Worm (Caenorhabditis elegans): ENCODE measurements around the gene F54D5.3.
"Not testable (repeated sequence)": the region's sequence is repeated elsewhere in the genome, so short reads cannot be mapped to it uniquely, and the experiment has no call there.

Gene F54D5.3

ce11 chrII:11545952-11546325, 25.7 kb upstream of the F54D5.3 start:
- TF ChIP-seq mab-5 (tag; optimal IDR thresholded peaks at IDR 0.05), result no peak
- TF ChIP-seq flh-1 (GFP tag; optimal IDR thresholded peaks at IDR 0.05), result no peak
- no peak for TF ChIP-seq unc-62 (GFP tag; optimal IDR thresholded peaks at IDR 0.05)
- no peak for TF ChIP-seq ceh-43 (GFP tag; optimal IDR thresholded peaks at IDR 0.05)
- TF ChIP-seq nhr-2 (tag; optimal IDR thresholded peaks at IDR 0.05), result no peak
- TF ChIP-seq tbx-8 (GFP tag; optimal IDR thresholded peaks at IDR 0.05), result no peak
- no peak for TF ChIP-seq unc-120 (tag; optimal IDR thresholded peaks at IDR 0.05; ENCODE audit: poor library complexity, severe bottlenecking)
- no peak for TF ChIP-seq ceh-83 (GFP tag; optimal IDR thresholded peaks at IDR 0.05)
- no peak for TF ChIP-seq unc-39 (tag; optimal IDR thresholded peaks at IDR 0.05)
- TF ChIP-seq ham-2 (GFP tag; optimal IDR thresholded peaks at IDR 0.05), result no peak

DNA sequence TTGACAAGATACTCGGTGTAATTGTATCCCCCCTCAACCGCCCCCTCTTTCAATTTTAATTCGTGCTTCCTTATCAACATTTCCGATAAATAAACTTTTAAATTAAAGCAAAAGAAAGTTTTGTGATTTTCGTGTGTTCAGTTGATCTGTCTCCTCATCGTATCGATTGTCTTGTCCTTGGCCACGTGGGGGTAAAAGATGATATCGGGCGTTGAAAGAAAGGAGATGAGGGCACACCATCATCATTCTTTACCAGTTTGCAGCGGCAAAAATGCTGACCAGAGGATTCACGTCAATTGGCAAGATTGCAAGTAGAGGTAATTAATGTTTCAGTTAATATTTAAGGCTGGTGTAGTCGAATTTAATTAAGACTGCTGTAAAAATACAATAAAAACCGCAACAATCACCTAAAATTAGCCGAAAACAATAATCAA, 24.3 kb upstream of the F54D5.3 start, which contains the start of gene F54D5.7:
Gene F54D5.7, plus strand, starts transcription at position 264 of the 434 bp plus-strand sequence.
- TF ChIP-seq cnd-1 (tag; optimal IDR thresholded peaks at IDR 0.05) (no peak), hlh-1 (tag; optimal IDR thresholded peaks at IDR 0.05) (peak; percentile 4), ztf-11 (tag; optimal IDR thresholded peaks at IDR 0.05) (no peak), blmp-1 (tag; optimal IDR thresholded peaks at IDR 0.05) (no peak), flh-1 (GFP tag; optimal IDR thresholded peaks at IDR 0.05) (peak; percentile 11), sem-2 (GFP tag; optimal IDR thresholded peaks at IDR 0.05) (no peak), elt-3 (tag; optimal IDR thresholded peaks at IDR 0.05) (no peak), unc-120 (tag; optimal IDR thresholded peaks at IDR 0.05; ENCODE audit: poor library complexity, severe bottlenecking) (peak; percentile 38), mep-1 (tag; optimal IDR thresholded peaks at IDR 0.05) (no peak), snpc-4 (tag; optimal IDR thresholded peaks at IDR 0.05) (no peak), ceh-83 (GFP tag; optimal IDR thresholded peaks at IDR 0.05) (no peak), nhr-28 (tag; optimal IDR thresholded peaks at IDR 0.05) (no peak), mls-2 (tag; optimal IDR thresholded peaks at IDR 0.05) (no peak), M03D4.4 (tag; optimal IDR thresholded peaks at IDR 0.05) (peak; percentile 9), tbx-8 (GFP tag; optimal IDR thresholded peaks at IDR 0.05) (no peak), ces-1 (GFP tag; optimal IDR thresholded peaks at IDR 0.05) (peak; percentile 5), lin-13 (tag; optimal IDR thresholded peaks at IDR 0.05) (no peak), bed-3 (GFP tag; optimal IDR thresholded peaks at IDR 0.05) (no peak), nhr-237 (tag; optimal IDR thresholded peaks at IDR 0.05) (no peak), zip-8 (tag; optimal IDR thresholded peaks at IDR 0.05) (no peak), nhr-2 (tag; optimal IDR thresholded peaks at IDR 0.05) (no peak), ham-2 (GFP tag; optimal IDR thresholded peaks at IDR 0.05) (no peak), mab-5 (tag; optimal IDR thresholded peaks at IDR 0.05) (no peak), unc-62 (GFP tag; optimal IDR thresholded peaks at IDR 0.05) (no peak), lsy-2 (tag; optimal IDR thresholded peaks at IDR 0.05) (no peak), ceh-43 (GFP tag; optimal IDR thresholded peaks at IDR 0.05) (peak; percentile 51), nhr-76 (tag; optimal IDR thresholded peaks at IDR 0.05) (no peak), sptf-1 (tag; optimal IDR thresholded peaks at IDR 0.05) (no peak), nhr-12 (tag; optimal IDR thresholded peaks at IDR 0.05) (peak; percentile 3), pha-4 (tag; optimal IDR thresholded peaks at IDR 0.05) (no peak), unc-39 (tag; optimal IDR thresholded peaks at IDR 0.05) (no peak), ceh-39 (tag; optimal IDR thresholded peaks at IDR 0.05) (no peak), lin-32 (GFP tag; optimal IDR thresholded peaks at IDR 0.05) (no peak), drap-1 (GFP tag; optimal IDR thresholded peaks at IDR 0.05) (no peak), elt-1 (tag; optimal IDR thresholded peaks at IDR 0.05; ENCODE audit: borderline replicate concordance, insufficient read depth) (peak; percentile 8)

- not testable (repeated sequence) for TF ChIP-seq nhr-28 (tag; optimal IDR thresholded peaks at IDR 0.05); ceh-43 (GFP tag; optimal IDR thresholded peaks at IDR 0.05); mab-5 (tag; optimal IDR thresholded peaks at IDR 0.05)
Observed at ce11 chrII:11551981-11552380, 19.6 kb upstream of the F54D5.3 start, which contains the start of gene dhgd-1. dhgd-1 (minus strand) TSS chrII:11552081.

DNA sequence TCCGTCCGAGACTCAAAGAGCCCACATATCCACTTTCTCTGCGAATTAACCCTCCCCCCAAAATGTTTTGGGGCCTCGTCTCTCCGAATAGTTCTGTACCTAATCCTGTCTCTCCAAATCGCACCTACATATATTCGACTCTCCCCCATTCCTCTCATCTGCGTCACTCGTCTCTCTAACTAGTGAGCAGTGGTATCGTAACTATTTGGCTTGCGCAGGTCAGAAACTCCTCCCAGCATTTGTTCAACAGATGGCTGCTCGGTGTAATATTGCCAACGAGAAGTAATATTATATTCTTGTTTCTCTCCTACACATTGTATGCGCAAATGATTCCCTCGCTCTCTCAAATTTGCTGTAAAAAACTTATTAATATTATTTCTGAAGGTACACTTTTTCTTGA, 16.0 kb upstream of the F54D5.3 start, which contains the start of gene F54D5.24:
Gene F54D5.24, plus strand, starts transcription at position 316 of the 400 bp plus-strand sequence.
- TF ChIP-seq sptf-1 (tag; optimal IDR thresholded peaks at IDR 0.05) (peak; percentile 57), mab-5 (tag; optimal IDR thresholded peaks at IDR 0.05) (no peak), nhr-12 (tag; optimal IDR thresholded peaks at IDR 0.05) (no peak), mls-2 (tag; optimal IDR thresholded peaks at IDR 0.05) (no peak), hlh-1 (tag; optimal IDR thresholded peaks at IDR 0.05) (peak; percentile 96), ces-1 (GFP tag; optimal IDR thresholded peaks at IDR 0.05) (no peak), lsy-2 (tag; optimal IDR thresholded peaks at IDR 0.05) (no peak)
